Fruit fly (Drosophila melanogaster) whole organism, prepupa: ENCODE data around the gene Col4a1.

Experiments
- CG3919 ChIP-seq: fragments of 200-800 bp; sonication (Bioruptor generic); optimal IDR thresholded peaks from 3 replicates; lab custom pipeline; 2016; ENCODE audit warnings: missing biosample characterization, missing genetic modification characterization
- CG6854 ChIP-seq: fragments of 200-800 bp; sonication (Bioruptor generic); optimal IDR thresholded peaks from 2 replicates; lab custom pipeline; 2017; ENCODE audit warnings: missing biosample characterization, mild to moderate bottlenecking, missing genetic modification characterization
- Hr38 ChIP-seq: sonication (Bioruptor generic); optimal IDR thresholded peaks from 2 replicates; lab custom pipeline; 2016; ENCODE audit warnings: missing biosample characterization, missing genetic modification characterization
- Hr4 ChIP-seq: fragments of 200-800 bp; sonication (Bioruptor generic); optimal IDR thresholded peaks from 3 replicates; lab custom pipeline; 2016; ENCODE audit warnings: missing biosample characterization, missing genetic modification characterization
- Lpt ChIP-seq: fragments of 200-800 bp; sonication (Bioruptor generic); optimal IDR thresholded peaks from 3 replicates; lab custom pipeline; 2016; ENCODE audit warnings: missing biosample characterization, missing genetic modification characterization
- OdsH ChIP-seq: fragments of 200-800 bp; sonication (Bioruptor generic); optimal IDR thresholded peaks from 3 replicates; lab custom pipeline; 2016; ENCODE audit warnings: missing biosample characterization, missing genetic modification characterization
- Smox ChIP-seq: fragments of 200-800 bp; sonication (Bioruptor generic); optimal IDR thresholded peaks from 3 replicates; lab custom pipeline; 2016; ENCODE audit warnings: missing biosample characterization, missing genetic modification characterization
- Sox102F ChIP-seq: fragments of 200-800 bp; sonication (Bioruptor generic); optimal IDR thresholded peaks from 2 replicates; lab custom pipeline; 2016; ENCODE audit warnings: missing biosample characterization, mild to moderate bottlenecking, missing genetic modification characterization
- Sox15 ChIP-seq: fragments of 200-800 bp; sonication (Bioruptor generic); optimal IDR thresholded peaks from 3 replicates; lab custom pipeline; 2016; ENCODE audit warnings: missing biosample characterization, missing genetic modification characterization
- acj6 ChIP-seq: fragments of 200-800 bp; sonication (Bioruptor generic); optimal IDR thresholded peaks from 3 replicates; lab custom pipeline; 2016; ENCODE audit warnings: missing biosample characterization, missing genetic modification characterization
- esn ChIP-seq: fragments of 200-800 bp; sonication (Bioruptor generic); optimal IDR thresholded peaks from 2 replicates; lab custom pipeline; 2016; ENCODE audit warnings: missing biosample characterization, mild to moderate bottlenecking, missing genetic modification characterization, moderate library complexity
- net ChIP-seq: fragments of 200-800 bp; sonication (Bioruptor generic); optimal IDR thresholded peaks from 3 replicates; lab custom pipeline; 2016; ENCODE audit warnings: missing biosample characterization, missing genetic modification characterization
- spab ChIP-seq: fragments of 200-800 bp; sonication (Bioruptor generic); optimal IDR thresholded peaks from 2 replicates; lab custom pipeline; 2017; ENCODE audit warnings: missing biosample characterization, mild to moderate bottlenecking, missing genetic modification characterization, missing genetic modification reagents

- TF ChIP-seq acj6 (peak; percentile 53), OdsH (GFP tag; lab: Kevin White, UChicago) (peak; percentile 40), Smox (GFP tag; lab: Kevin White, UChicago) (no peak), net (GFP tag; lab: Kevin White, UChicago) (peak; percentile 79), esn (peak; percentile 73), spab (GFP tag; lab: Kevin White, UChicago) (no peak), Sox15 (GFP tag; lab: Kevin White, UChicago) (no peak), CG3919 (GFP tag; lab: Kevin White, UChicago) (peak; percentile 84), Hr4 (GFP tag; lab: Kevin White, UChicago) (no peak), CG6854 (GFP tag; lab: Kevin White, UChicago) (peak; percentile 94), Hr38 (GFP tag; lab: Kevin White, UChicago) (no peak), Sox102F (GFP tag; lab: Kevin White, UChicago) (peak; percentile 75), Lpt (no peak)
Measured at dm6 chr2L:5070797-5071579, 41.6 kb downstream of the Col4a1 start, which contains the start of gene RpL37A.
